Fruit fly (Drosophila melanogaster): ENCODE measurements around the gene CG9098.

The CG9098 gene

dm6 chr2L:6019352-6020131 is 7.4 kb upstream of the CG9098 start, which contains the start of gene H2.0 (continued):
- TF ChIP-seq ac (GFP tag; optimal IDR thresholded peaks at IDR 0.05), result peak; percentile 24
- peak; percentile 50 for TF ChIP-seq CG1832 (GFP tag; optimal IDR thresholded peaks at IDR 0.05)
- TF ChIP-seq jumu (GFP tag; optimal IDR thresholded peaks at IDR 0.05), result no peak
- peak; percentile 57 for TF ChIP-seq CG1603 (tag; optimal IDR thresholded peaks at IDR 0.05)
- no peak for TF ChIP-seq sug (tag; optimal IDR thresholded peaks at IDR 0.05)
- no peak for TF ChIP-seq CG8765 (GFP tag; IDR thresholded peaks at IDR 0.05)
- no peak for TF ChIP-seq CG17568 (GFP tag; optimal IDR thresholded peaks at IDR 0.05)
- no peak for TF ChIP-seq slou (GFP tag; optimal IDR thresholded peaks at IDR 0.05)
- no peak for TF ChIP-seq CG12219 (GFP tag; optimal IDR thresholded peaks at IDR 0.05)
- no peak for TF ChIP-seq CrebB (tag; optimal IDR thresholded peaks at IDR 0.05)
- no peak for TF ChIP-seq en (GFP tag; optimal IDR thresholded peaks at IDR 0.05)
- TF ChIP-seq esg (GFP tag; conservative IDR thresholded peaks at IDR 0.05), result peak; percentile 37; the same call in 1 of the 2 replicates
- TF ChIP-seq Xrp1 (GFP tag; IDR thresholded peaks at IDR 0.05), result peak; percentile 47; the same call in 1 of the 2 replicates
- peak; percentile 25 for TF ChIP-seq CG13775 (GFP tag; optimal IDR thresholded peaks at IDR 0.05)
- peak; percentile 18 for TF ChIP-seq Chrac-16 (GFP tag; optimal IDR thresholded peaks at IDR 0.05)
- no peak for TF ChIP-seq chinmo (GFP tag; IDR thresholded peaks at IDR 0.05; ENCODE audit: partially characterized antibody)
- TF ChIP-seq h (optimal IDR thresholded peaks at IDR 0.05), result no peak
- TF ChIP-seq CG5245 (GFP tag; optimal IDR thresholded peaks at IDR 0.05), result no peak
- TF ChIP-seq Hr78 (GFP tag; optimal IDR thresholded peaks at IDR 0.05), result no peak
- TF ChIP-seq YL-1 (GFP tag; optimal IDR thresholded peaks at IDR 0.05), result no peak
- no peak for TF ChIP-seq Atf3 (GFP tag; optimal IDR thresholded peaks at IDR 0.05)
- no peak for TF ChIP-seq gce (GFP tag; IDR thresholded peaks at IDR 0.05)
- TF ChIP-seq CG6791 (GFP tag; IDR thresholded peaks at IDR 0.05; ENCODE audit: partially characterized antibody), result no peak
- no peak for TF ChIP-seq Dfd (GFP tag; optimal IDR thresholded peaks at IDR 0.05)
- TF ChIP-seq Gug (GFP tag; IDR thresholded peaks at IDR 0.05), result no peak; the same call in 2 of the 4 replicates
- peak; percentile 38 for TF ChIP-seq CoRest (tag; optimal IDR thresholded peaks at IDR 0.05)
- peak; percentile 38 for TF ChIP-seq CG1529 (GFP tag; optimal IDR thresholded peaks at IDR 0.05)
- TF ChIP-seq PHDP (tag; optimal IDR thresholded peaks at IDR 0.05), result no peak
- TF ChIP-seq CG12391 (tag; optimal IDR thresholded peaks at IDR 0.05), result peak; percentile 45
- TF ChIP-seq CG42726 (GFP tag; IDR thresholded peaks at IDR 0.05; ENCODE audit: partially characterized antibody), result no peak
- no peak for TF ChIP-seq Jarid2 (GFP tag; optimal IDR thresholded peaks at IDR 0.05)
- TF ChIP-seq CG12071 (GFP tag; optimal IDR thresholded peaks at IDR 0.05), result no peak
- no peak for TF ChIP-seq peb (GFP tag; IDR thresholded peaks at IDR 0.05)
- TF ChIP-seq CG15601 (tag; optimal IDR thresholded peaks at IDR 0.05), result peak; percentile 36
- peak; percentile 30 for TF ChIP-seq chn (GFP tag; optimal IDR thresholded peaks at IDR 0.05)
- peak; percentile 24 for TF ChIP-seq grn (GFP tag; optimal IDR thresholded peaks at IDR 0.05)
- no peak for TF ChIP-seq Rx (GFP tag; IDR thresholded peaks at IDR 0.05)
- TF ChIP-seq fd64A (GFP tag; optimal IDR thresholded peaks at IDR 0.05), result peak; percentile 22
- no peak for TF ChIP-seq pan (optimal IDR thresholded peaks at IDR 0.05)
- TF ChIP-seq pan (GFP tag; optimal IDR thresholded peaks at IDR 0.05 in 1 of 2, IDR thresholded peaks at IDR 0.05 in 1 of 2), result no peak
- peak; percentile 20 for TF ChIP-seq NfI (GFP tag; optimal IDR thresholded peaks at IDR 0.05)
- TF ChIP-seq NC2α (GFP tag; optimal IDR thresholded peaks at IDR 0.05), result no peak
- peak; percentile 62 for TF ChIP-seq CG9727 (GFP tag; optimal IDR thresholded peaks at IDR 0.05)
- TF ChIP-seq CG2116 (GFP tag; optimal IDR thresholded peaks at IDR 0.05), result no peak
- TF ChIP-seq lmd (GFP tag; IDR thresholded peaks at IDR 0.05), result peak; percentile 53
- no peak for TF ChIP-seq Sin3A (optimal IDR thresholded peaks at IDR 0.05)
- TF ChIP-seq tx (GFP tag; optimal IDR thresholded peaks at IDR 0.05), result no peak
- TF ChIP-seq ind (GFP tag; optimal IDR thresholded peaks at IDR 0.05), result no peak
- no peak for TF ChIP-seq C15 (GFP tag; IDR thresholded peaks at IDR 0.05)
- peak; percentile 67 for TF ChIP-seq row (GFP tag; IDR thresholded peaks at IDR 0.05)
- no peak for TF ChIP-seq CG9817 (tag; optimal IDR thresholded peaks at IDR 0.05)

Measured in whole organism, embryonic.